Fruit fly (Drosophila melanogaster) whole organism, embryonic: Measurements from ENCODE around the gene CG5056.
A peak's percentile ranks its signal among the peaks of the same experiment; 100 is the strongest.

Experiments used
- Atf3 ChIP-seq: fragments of 200-800 bp; sonication (Bioruptor generic); optimal IDR thresholded peaks from 3 replicates; lab custom pipeline; 2016; ENCODE audit warnings: missing biosample characterization, missing genetic modification characterization
- Awh ChIP-seq: fragments of 200-800 bp; sonication (Bioruptor generic); IDR thresholded peaks from 2 replicates; pipeline ENCODE4, ENCODE4 v1.3.6; 2022; ENCODE audit warnings: missing biosample characterization, missing genetic modification characterization
- BEAF-32 ChIP-seq: fragments of 200-800 bp; sonication (Bioruptor generic); optimal IDR thresholded peaks from 3 replicates; lab custom pipeline; 2017; ENCODE audit warnings: missing biosample characterization, missing genetic modification characterization, mild to moderate bottlenecking, moderate library complexity, missing genetic modification reagents
- Bdp1 ChIP-seq: fragments of 200-800 bp; sonication (Bioruptor generic); optimal IDR thresholded peaks from 3 replicates; lab custom pipeline; 2016; ENCODE audit warnings: missing biosample characterization, missing genetic modification characterization
- BtbVII ChIP-seq: fragments of 200-800 bp; sonication (Bioruptor generic); optimal IDR thresholded peaks from 3 replicates; lab custom pipeline; 2017; ENCODE audit warnings: missing biosample characterization, mild to moderate bottlenecking, missing genetic modification characterization
- C15 ChIP-seq: fragments of 200-800 bp; sonication (Bioruptor generic); IDR thresholded peaks from 3 replicates; pipeline ENCODE4 v1.3.6; 2022; ENCODE audit warnings: missing biosample characterization, missing genetic modification characterization
- CG10959 ChIP-seq: fragments of 200-800 bp; sonication (Bioruptor generic); IDR thresholded peaks from 2 replicates; pipeline ENCODE4 v1.3.6; 2022; ENCODE audit warnings: missing biosample characterization, missing genetic modification characterization
- CG11085 ChIP-seq: fragments of 200-800 bp; sonication (Bioruptor generic); IDR thresholded peaks from 2 replicates; pipeline ENCODE4 v1.3.6; 2022; ENCODE audit warnings: missing biosample characterization, missing genetic modification characterization
- CG11247 ChIP-seq: fragments of 200-800 bp; sonication (Bioruptor generic); IDR thresholded peaks from 2 replicates; pipeline ENCODE4 v1.3.6; 2022; ENCODE audit warnings: missing biosample characterization, missing genetic modification characterization
- CG12236 ChIP-seq: fragments of 200-800 bp; sonication (Bioruptor generic); optimal IDR thresholded peaks from 2 replicates; lab custom pipeline; 2016; ENCODE audit warnings: missing biosample characterization, missing genetic modification characterization
- CG12744 ChIP-seq: fragments of 200-800 bp; sonication (Bioruptor generic); optimal IDR thresholded peaks from 2 replicates; lab custom pipeline; 2016; ENCODE audit warnings: missing biosample characterization, missing genetic modification characterization
- CG13424 ChIP-seq: fragments of 200-800 bp; sonication (Bioruptor generic); optimal IDR thresholded peaks from 2 replicates; lab custom pipeline; 2019; ENCODE audit warnings: missing biosample characterization, mild to moderate bottlenecking, missing genetic modification characterization, moderate library complexity
- CG14441 ChIP-seq: fragments of 200-800 bp; sonication (Bioruptor generic); IDR thresholded peaks from 2 replicates; pipeline ENCODE4 v1.3.6; 2022; ENCODE audit warnings: missing biosample characterization, missing genetic modification characterization
- CG14710 ChIP-seq: fragments of 200-800 bp; sonication (Bioruptor generic); optimal IDR thresholded peaks from 3 replicates; lab custom pipeline; 2019; ENCODE audit warnings: missing biosample characterization, mild to moderate bottlenecking, missing genetic modification characterization, moderate library complexity
- CG14965 ChIP-seq: fragments of 200-800 bp; sonication (Bioruptor generic); optimal IDR thresholded peaks from 2 replicates; lab custom pipeline; 2016; ENCODE audit warnings: missing biosample characterization, missing genetic modification characterization, borderline replicate concordance
- CG17802 ChIP-seq: fragments of 200-800 bp; sonication (Bioruptor generic); optimal IDR thresholded peaks from 2 replicates; lab custom pipeline; 2018; ENCODE audit warnings: missing biosample characterization, mild to moderate bottlenecking, missing genetic modification characterization, moderate library complexity
- CG1832 ChIP-seq: fragments of 200-800 bp; sonication (Bioruptor generic); optimal IDR thresholded peaks from 2 replicates; lab custom pipeline; 2017; ENCODE audit warnings: missing biosample characterization, mild to moderate bottlenecking, missing genetic modification characterization, inconsistent platforms
- CG2199 ChIP-seq: fragments of 200-800 bp; sonication (Bioruptor generic); IDR thresholded peaks from 3 replicates; pipeline ENCODE4 v1.3.6; 2022; ENCODE audit warnings: missing biosample characterization, missing genetic modification characterization
- CG30020 ChIP-seq: fragments of 200-800 bp; optimal IDR thresholded peaks from 2 replicates; lab custom pipeline; 2019; ENCODE audit warnings: missing biosample characterization, mild to moderate bottlenecking, missing genetic modification characterization, moderate library complexity
- CG3065 ChIP-seq: fragments of 200-800 bp; sonication (Bioruptor generic); optimal IDR thresholded peaks from 2 replicates; lab custom pipeline; 2016; ENCODE audit warnings: missing biosample characterization, missing genetic modification characterization
- CG31365 ChIP-seq: fragments of 200-800 bp; sonication (Bioruptor generic); optimal IDR thresholded peaks from 2 replicates; lab custom pipeline; 2018; ENCODE audit warnings: missing biosample characterization, mild to moderate bottlenecking, missing genetic modification characterization
- CG31441 ChIP-seq: fragments of 200-800 bp; sonication (Bioruptor generic); IDR thresholded peaks from 2 replicates; pipeline ENCODE4 v1.3.6; 2022; ENCODE audit warnings: missing biosample characterization, missing genetic modification characterization
- CG5245 ChIP-seq: fragments of 200-800 bp; sonication (Bioruptor generic); optimal IDR thresholded peaks from 3 replicates; lab custom pipeline; 2016; ENCODE audit warnings: missing biosample characterization, missing genetic modification characterization
- CG6254 ChIP-seq: fragments of 200-800 bp; sonication (Bioruptor generic); optimal IDR thresholded peaks from 3 replicates; lab custom pipeline; 2017; ENCODE audit warnings: mild to moderate bottlenecking, missing biosample characterization, missing genetic modification reagents, missing genetic modification characterization
- CG7987 ChIP-seq: fragments of 200-800 bp; sonication (Bioruptor generic); optimal IDR thresholded peaks from 2 replicates; lab custom pipeline; 2018; ENCODE audit warnings: missing biosample characterization, mild to moderate bottlenecking, missing genetic modification characterization, moderate library complexity
- Camta ChIP-seq: fragments of 200-800 bp; sonication (Bioruptor generic); optimal IDR thresholded peaks from 2 replicates; lab custom pipeline; 2016; ENCODE audit warnings: missing biosample characterization, missing genetic modification characterization
- D19B ChIP-seq: fragments of 200-800 bp; sonication (Bioruptor generic); optimal IDR thresholded peaks from 2 replicates; lab custom pipeline; 2017; ENCODE audit warnings: missing biosample characterization, mild to moderate bottlenecking, missing genetic modification characterization
- Dad ChIP-seq: fragments of 200-800 bp; sonication (Bioruptor generic); optimal IDR thresholded peaks from 3 replicates; lab custom pipeline; 2016; ENCODE audit warnings: missing biosample characterization, missing genetic modification characterization
- Dbx ChIP-seq: fragments of 200-800 bp; sonication (Bioruptor generic); IDR thresholded peaks from 3 replicates; pipeline ENCODE4 v1.3.6; 2022; ENCODE audit warnings: missing biosample characterization, missing genetic modification characterization
- E2f1 ChIP-seq: fragments of 200-800 bp; sonication (Bioruptor generic); IDR thresholded peaks from 2 replicates; pipeline ENCODE4 v1.3.6; 2022; ENCODE audit warnings: missing biosample characterization, missing genetic modification characterization
- Elba2 ChIP-seq: fragments of 200-800 bp; sonication (Bioruptor generic); optimal IDR thresholded peaks from 3 replicates; lab custom pipeline; 2016; ENCODE audit warnings: missing biosample characterization, missing genetic modification characterization
- Ets97D ChIP-seq: fragments of 200-800 bp; sonication (Bioruptor generic); optimal IDR thresholded peaks from 3 replicates; lab custom pipeline; 2016; ENCODE audit warnings: missing biosample characterization, missing genetic modification characterization
- Hr39 ChIP-seq: fragments of >200 bp; optimal IDR thresholded peaks from 2 replicates; lab custom pipeline; 2017
- Med ChIP-seq: fragments of 200-800 bp; sonication (Bioruptor generic); peaks from one replicate; lab custom pipeline; 2016; ENCODE audit warnings: missing biosample characterization, missing genetic modification characterization, mild to moderate bottlenecking, inconsistent platforms, moderate library complexity
- bbx ChIP-seq: fragments of 200-800 bp; sonication (Bioruptor generic); IDR thresholded peaks from 2 replicates; pipeline ENCODE4 v1.3.6; 2022; ENCODE audit warnings: missing biosample characterization, missing genetic modification characterization; ENCODE audit not compliant: partially characterized antibody
- caup ChIP-seq: fragments of 200-800 bp; sonication (Bioruptor generic); optimal IDR thresholded peaks from 3 replicates; lab custom pipeline; 2017; ENCODE audit warnings: missing biosample characterization, mild to moderate bottlenecking, missing genetic modification characterization, moderate library complexity; ENCODE audit not compliant: severe bottlenecking
- chif ChIP-seq, 2 experiments: fragments of 200-800 bp; sonication (Bioruptor generic); optimal IDR thresholded peaks; 3 replicates each; lab custom pipeline; 2016; ENCODE audit warnings: missing biosample characterization in 2 of 2, missing genetic modification characterization in 2 of 2
- dan ChIP-seq: fragments of 200-800 bp; sonication (Bioruptor generic); IDR thresholded peaks from 2 replicates; pipeline ENCODE4 v1.3.6; 2022; ENCODE audit warnings: missing biosample characterization, missing genetic modification characterization
- dati ChIP-seq: fragments of 200-800 bp; sonication (Bioruptor generic); IDR thresholded peaks from 2 replicates; pipeline ENCODE4 v1.3.6; 2022; ENCODE audit warnings: missing biosample characterization, missing genetic modification characterization
- dm ChIP-seq: fragments of 200-800 bp; sonication (Bioruptor generic); optimal IDR thresholded peaks from 3 replicates; lab custom pipeline; 2016; ENCODE audit warnings: missing biosample characterization, missing genetic modification characterization
- gcm2 ChIP-seq: fragments of 200-800 bp; sonication (Bioruptor generic); optimal IDR thresholded peaks from 2 replicates; lab custom pipeline; 2016; ENCODE audit warnings: missing biosample characterization, missing genetic modification characterization
- grau ChIP-seq: fragments of 200-800 bp; optimal IDR thresholded peaks from 3 replicates; lab custom pipeline; 2019; ENCODE audit warnings: missing biosample characterization, mild to moderate bottlenecking, missing genetic modification characterization, moderate library complexity
- jumu ChIP-seq: fragments of 200-800 bp; sonication (Bioruptor generic); optimal IDR thresholded peaks from 3 replicates; lab custom pipeline; 2016; ENCODE audit warnings: missing biosample characterization, missing genetic modification characterization
- kni ChIP-seq: fragments of 200-800 bp; sonication (Bioruptor generic); optimal IDR thresholded peaks from 3 replicates; lab custom pipeline; 2017; ENCODE audit warnings: mild to moderate bottlenecking, missing biosample characterization, missing genetic modification reagents, missing genetic modification characterization
- luna ChIP-seq: fragments of 200-800 bp; sonication (Bioruptor generic); optimal IDR thresholded peaks from 2 replicates; lab custom pipeline; 2016; ENCODE audit warnings: missing biosample characterization, missing genetic modification characterization
- pita ChIP-seq: fragments of 200-800 bp; sonication (Bioruptor generic); optimal IDR thresholded peaks from 2 replicates; lab custom pipeline; 2017; ENCODE audit warnings: missing biosample characterization, mild to moderate bottlenecking, missing genetic modification characterization
- scrt ChIP-seq: fragments of 200-800 bp; sonication (Bioruptor generic); optimal IDR thresholded peaks from 2 replicates; lab custom pipeline; 2018; ENCODE audit warnings: missing biosample characterization, mild to moderate bottlenecking, missing genetic modification characterization, moderate library complexity
- sob ChIP-seq: fragments of 200-800 bp; sonication (Bioruptor generic); IDR thresholded peaks from 2 replicates; pipeline ENCODE4 v1.3.6; 2022; ENCODE audit warnings: missing biosample characterization, missing genetic modification characterization
- tap ChIP-seq: fragments of 200-800 bp; optimal IDR thresholded peaks from 3 replicates; lab custom pipeline; 2019; ENCODE audit warnings: missing biosample characterization, mild to moderate bottlenecking, missing genetic modification characterization, moderate library complexity
- trh ChIP-seq: fragments of 200-800 bp; sonication (Bioruptor generic); optimal IDR thresholded peaks from 2 replicates; lab custom pipeline; 2016; ENCODE audit warnings: missing biosample characterization, missing genetic modification characterization
- wor ChIP-seq: fragments of 200-800 bp; sonication (Bioruptor generic); IDR thresholded peaks from 2 replicates; pipeline ENCODE4 v1.3.6; 2022; ENCODE audit warnings: missing biosample characterization, missing genetic modification characterization
- zfh1 ChIP-seq: fragments of 200-800 bp; sonication (Bioruptor generic); IDR thresholded peaks from 3 replicates; pipeline ENCODE4 v1.3.6; 2022; ENCODE audit warnings: missing biosample characterization, missing genetic modification characterization
- zfh2 ChIP-seq: fragments of 200-800 bp; sonication (Bioruptor generic); optimal IDR thresholded peaks from 2 replicates; lab custom pipeline; 2016; ENCODE audit warnings: missing biosample characterization, missing genetic modification characterization

Gene CG5056

dm6 chr2L:10356508-10356907, 10.0 kb upstream of the CG5056 start, which contains the start of the genes CtsL4 and ClpP (continued):
- TF ChIP-seq Bdp1 (GFP tag; lab: Kevin White, UChicago) (no peak), CG1832 (GFP tag; lab: Kevin White, UChicago) (no peak), Ets97D (GFP tag; lab: Kevin White, UChicago) (peak; percentile 43), CG10959 (no peak), CG13424 (tag; lab: Kevin White, UChicago) (peak; percentile 50), CG17802 (tag; lab: Kevin White, UChicago) (peak; percentile 94), Camta (peak; percentile 4), D19B (peak; percentile 81), zfh1 (peak; percentile 25; the same call in 1 of the 3 replicates), BEAF-32 (GFP tag; lab: Kevin White, UChicago) (peak; percentile 31), CG14965 (GFP tag; lab: Kevin White, UChicago) (no peak), chif (GFP tag; optimal IDR thresholded peaks at IDR 0.05; lab: Kevin White, UChicago) (peak in 1 of 2 experiments; percentile 39), scrt (GFP tag; lab: Kevin White, UChicago) (no peak), CG7987 (GFP tag; lab: Kevin White, UChicago) (no peak), jumu (GFP tag; lab: Kevin White, UChicago) (no peak), CG30020 (tag; lab: Kevin White, UChicago) (peak; percentile 100), zfh2 (GFP tag; lab: Kevin White, UChicago) (peak; percentile 33), Med (GFP tag; lab: Kevin White, UChicago) (peak; percentile 77), CG14710 (tag; lab: Kevin White, UChicago) (peak; percentile 67), dm (no peak), CG31365 (tag; lab: Kevin White, UChicago) (no peak), dati (GFP tag; lab: Robert Waterston, UW) (no peak), CG11085 (GFP tag; lab: Robert Waterston, UW) (no peak), pita (GFP tag; lab: Kevin White, UChicago) (no peak), CG5245 (peak; percentile 5), luna (GFP tag; lab: Kevin White, UChicago) (no peak), CG31441 (GFP tag; lab: Robert Waterston, UW) (no peak), sob (no peak), BtbVII (GFP tag; lab: Kevin White, UChicago) (no peak), CG12744 (GFP tag; lab: Kevin White, UChicago) (no peak), Dad (no peak), CG2199 (GFP tag; lab: Robert Waterston, UW) (peak; percentile 55; the same call in 1 of the 3 replicates), C15 (no peak), CG6254 (GFP tag; lab: Kevin White, UChicago) (no peak), Elba2 (GFP tag; lab: Kevin White, UChicago) (peak; percentile 59), bbx (GFP tag; lab: Robert Waterston, UW) (no peak), gcm2 (GFP tag; lab: Kevin White, UChicago) (no peak), Dbx (GFP tag; lab: Robert Waterston, UW) (no peak), grau (tag; lab: Kevin White, UChicago) (peak; percentile 60), tap (no peak), kni (no peak), caup (GFP tag; lab: Kevin White, UChicago) (no peak), CG11247 (GFP tag; lab: Robert Waterston, UW) (no peak), trh (no peak), E2f1 (GFP tag; lab: Robert Waterston, UW) (no peak), CG3065 (GFP tag; lab: Kevin White, UChicago) (no peak), Hr39 (lab: Kevin White, UChicago) (no peak), CG12236 (no peak), Awh (no peak), dan (GFP tag; lab: Robert Waterston, UW) (no peak), wor (no peak), CG14441 (GFP tag; lab: Robert Waterston, UW) (no peak), Atf3 (GFP tag; lab: Kevin White, UChicago) (no peak)
